Fruit fly (Drosophila melanogaster) whole organism, embryonic: ENCODE results near the gene stet.

Source experiments
- Abd-B ChIP-seq: fragments of 200-800 bp; sonication (Bioruptor generic); optimal IDR thresholded peaks from 2 replicates; lab custom pipeline; 2018; ENCODE audit warnings: missing biosample characterization, mild to moderate bottlenecking, missing genetic modification characterization, moderate library complexity
- CG11247 ChIP-seq: fragments of 200-800 bp; sonication (Bioruptor generic); IDR thresholded peaks from 2 replicates; pipeline ENCODE4 v1.3.6; 2022; ENCODE audit warnings: missing biosample characterization, missing genetic modification characterization
- CG11504 ChIP-seq: fragments of 200-800 bp; sonication (Bioruptor generic); optimal IDR thresholded peaks from 3 replicates; lab custom pipeline; 2019; ENCODE audit warnings: missing biosample characterization, mild to moderate bottlenecking, missing genetic modification characterization, moderate library complexity
- CG12236 ChIP-seq: fragments of 200-800 bp; sonication (Bioruptor generic); optimal IDR thresholded peaks from 2 replicates; lab custom pipeline; 2016; ENCODE audit warnings: missing biosample characterization, missing genetic modification characterization
- CG13775 ChIP-seq: fragments of 200-800 bp; sonication (Bioruptor generic); optimal IDR thresholded peaks from 3 replicates; lab custom pipeline; 2017; ENCODE audit warnings: missing biosample characterization, mild to moderate bottlenecking, missing genetic modification characterization
- CG14710 ChIP-seq: fragments of 200-800 bp; sonication (Bioruptor generic); optimal IDR thresholded peaks from 3 replicates; lab custom pipeline; 2019; ENCODE audit warnings: missing biosample characterization, mild to moderate bottlenecking, missing genetic modification characterization, moderate library complexity
- CG15269 ChIP-seq: fragments of 200-800 bp; sonication (Bioruptor generic); optimal IDR thresholded peaks from 2 replicates; lab custom pipeline; 2018; ENCODE audit warnings: missing biosample characterization, mild to moderate bottlenecking, missing genetic modification characterization, moderate library complexity
- CG16815 ChIP-seq: fragments of 200-800 bp; sonication (Bioruptor generic); optimal IDR thresholded peaks from 3 replicates; lab custom pipeline; 2017; ENCODE audit warnings: missing biosample characterization, mild to moderate bottlenecking, missing genetic modification characterization
- CG17568 ChIP-seq: fragments of 200-800 bp; sonication (Bioruptor generic); optimal IDR thresholded peaks from 2 replicates; lab custom pipeline; 2018; ENCODE audit warnings: missing biosample characterization, mild to moderate bottlenecking, missing genetic modification characterization, moderate library complexity
- CG17802 ChIP-seq: fragments of 200-800 bp; sonication (Bioruptor generic); optimal IDR thresholded peaks from 2 replicates; lab custom pipeline; 2018; ENCODE audit warnings: missing biosample characterization, mild to moderate bottlenecking, missing genetic modification characterization, moderate library complexity
- CG18476 ChIP-seq: fragments of 200-800 bp; sonication (Bioruptor generic); optimal IDR thresholded peaks from 2 replicates; lab custom pipeline; 2016; ENCODE audit warnings: missing biosample characterization, mild to moderate bottlenecking, missing genetic modification characterization
- CG2875 ChIP-seq: fragments of 200-800 bp; sonication (Bioruptor generic); optimal IDR thresholded peaks from 2 replicates; lab custom pipeline; 2017; ENCODE audit warnings: missing biosample characterization, mild to moderate bottlenecking, missing genetic modification characterization, missing genetic modification reagents
- CG30403 ChIP-seq: fragments of 200-800 bp; sonication (Bioruptor generic); optimal IDR thresholded peaks from 3 replicates; lab custom pipeline; 2016; ENCODE audit warnings: missing biosample characterization, missing genetic modification characterization
- CG31441 ChIP-seq: fragments of 200-800 bp; sonication (Bioruptor generic); IDR thresholded peaks from 2 replicates; pipeline ENCODE4 v1.3.6; 2022; ENCODE audit warnings: missing biosample characterization, missing genetic modification characterization
- CG33557 ChIP-seq: fragments of 200-800 bp; sonication (Bioruptor generic); optimal IDR thresholded peaks from 2 replicates; lab custom pipeline; 2019; ENCODE audit warnings: missing biosample characterization, mild to moderate bottlenecking, missing genetic modification characterization, moderate library complexity
- CG34422 ChIP-seq: fragments of 200-800 bp; sonication (Bioruptor generic); IDR thresholded peaks from 3 replicates; pipeline ENCODE4 v1.3.6; 2022; ENCODE audit warnings: missing biosample characterization, missing genetic modification characterization
- CG4328 ChIP-seq: fragments of 200-800 bp; sonication (Bioruptor generic); optimal IDR thresholded peaks from 3 replicates; lab custom pipeline; 2017; ENCODE audit warnings: missing biosample characterization, missing genetic modification reagents, missing genetic modification characterization
- CG6813 ChIP-seq: fragments of 200-800 bp; sonication (Bioruptor generic); optimal IDR thresholded peaks from 2 replicates; lab custom pipeline; 2017; ENCODE audit warnings: missing biosample characterization, missing genetic modification characterization, mild to moderate bottlenecking, moderate library complexity, missing genetic modification reagents
- CG7271 ChIP-seq: fragments of 200-800 bp; sonication (Bioruptor generic); optimal IDR thresholded peaks from 2 replicates; lab custom pipeline; 2018; ENCODE audit warnings: missing biosample characterization, mild to moderate bottlenecking, missing genetic modification characterization, moderate library complexity
- CG7786 ChIP-seq: fragments of 200-800 bp; sonication (Bioruptor generic); optimal IDR thresholded peaks from 2 replicates; lab custom pipeline; 2016; ENCODE audit warnings: missing biosample characterization, missing genetic modification characterization
- CG9817 ChIP-seq: fragments of 200-800 bp; sonication (Bioruptor generic); optimal IDR thresholded peaks from 2 replicates; lab custom pipeline; 2018; ENCODE audit warnings: missing biosample characterization, mild to moderate bottlenecking, missing genetic modification characterization, moderate library complexity
- Drgx ChIP-seq: fragments of 200-800 bp; sonication (Bioruptor generic); IDR thresholded peaks from 2 replicates; pipeline ENCODE4 v1.3.6; 2022; ENCODE audit warnings: missing biosample characterization, missing genetic modification characterization
- GATAe ChIP-seq: fragments of 200-800 bp; sonication (Bioruptor generic); conservative IDR thresholded peaks from 2 replicates; pipeline ENCODE4 v1.3.6; 2022; ENCODE audit warnings: missing biosample characterization, missing genetic modification characterization
- Gug ChIP-seq: fragments of 200-800 bp; sonication (Bioruptor generic); IDR thresholded peaks from 4 replicates; pipeline ENCODE4 v1.3.6; 2022; ENCODE audit warnings: missing biosample characterization, missing genetic modification characterization
- Jarid2 ChIP-seq: fragments of 200-800 bp; sonication (Bioruptor generic); optimal IDR thresholded peaks from 3 replicates; lab custom pipeline; 2017; ENCODE audit warnings: mild to moderate bottlenecking, missing biosample characterization, missing genetic modification reagents, missing genetic modification characterization
- Mes4 ChIP-seq: fragments of 200-800 bp; sonication (Bioruptor generic); optimal IDR thresholded peaks from 2 replicates; lab custom pipeline; 2016; ENCODE audit warnings: missing biosample characterization, missing genetic modification characterization
- NC2α ChIP-seq: fragments of 200-800 bp; sonication (Bioruptor generic); optimal IDR thresholded peaks from 2 replicates; lab custom pipeline; 2016; ENCODE audit warnings: missing biosample characterization, missing genetic modification characterization
- Neu2 ChIP-seq: fragments of 200-800 bp; sonication (Bioruptor generic); optimal IDR thresholded peaks from 3 replicates; lab custom pipeline; 2016; ENCODE audit warnings: missing biosample characterization, missing genetic modification characterization, borderline replicate concordance
- Optix ChIP-seq: fragments of 200-800 bp; sonication (Bioruptor generic); IDR thresholded peaks from 3 replicates; pipeline ENCODE4 v1.3.6; 2022; ENCODE audit warnings: missing biosample characterization, missing genetic modification characterization
- Sry-β ChIP-seq: fragments of 200-800 bp; sonication (Bioruptor generic); optimal IDR thresholded peaks from 2 replicates; lab custom pipeline; 2018; ENCODE audit warnings: missing biosample characterization, mild to moderate bottlenecking, missing genetic modification characterization, moderate library complexity
- Ssrp ChIP-seq: fragments of 200-800 bp; sonication (Bioruptor generic); optimal IDR thresholded peaks from 2 replicates; lab custom pipeline; 2018; ENCODE audit warnings: missing biosample characterization, mild to moderate bottlenecking, missing genetic modification characterization, moderate library complexity
- ab ChIP-seq: fragments of 200-800 bp; sonication (Bioruptor generic); optimal IDR thresholded peaks from 2 replicates; lab custom pipeline; 2016; ENCODE audit warnings: missing biosample characterization, missing genetic modification characterization
- ash1 ChIP-seq: fragments of 200-800 bp; sonication (Bioruptor generic); optimal IDR thresholded peaks from 2 replicates; lab custom pipeline; 2018; ENCODE audit warnings: missing biosample characterization, mild to moderate bottlenecking, missing genetic modification characterization
- chif ChIP-seq, 2 experiments: fragments of 200-800 bp; sonication (Bioruptor generic); optimal IDR thresholded peaks; 3 replicates each; lab custom pipeline; 2016; ENCODE audit warnings: missing biosample characterization in 2 of 2, missing genetic modification characterization in 2 of 2
- crp ChIP-seq, 2 experiments: fragments of 200-800 bp; sonication (Bioruptor generic); optimal IDR thresholded peaks; 2 replicates in 1 of 2; 3 replicates in 1 of 2; lab custom pipeline; 2017; ENCODE audit warnings: missing biosample characterization in 2 of 2, missing genetic modification characterization in 2 of 2, mild to moderate bottlenecking in 1 of 2, moderate library complexity in 1 of 2
- dati ChIP-seq: fragments of 200-800 bp; sonication (Bioruptor generic); IDR thresholded peaks from 2 replicates; pipeline ENCODE4 v1.3.6; 2022; ENCODE audit warnings: missing biosample characterization, missing genetic modification characterization
- dimm ChIP-seq: fragments of 200-800 bp; sonication (Bioruptor generic); IDR thresholded peaks from 2 replicates; pipeline ENCODE4 v1.3.6; 2022; ENCODE audit warnings: missing biosample characterization, missing genetic modification characterization
- ewg ChIP-seq: fragments of 200-800 bp; sonication (Bioruptor generic); optimal IDR thresholded peaks from 3 replicates; lab custom pipeline; 2017; ENCODE audit warnings: mild to moderate bottlenecking, missing biosample characterization, missing genetic modification reagents, missing genetic modification characterization
- fd3F ChIP-seq: fragments of 200-800 bp; sonication (Bioruptor generic); optimal IDR thresholded peaks from 2 replicates; lab custom pipeline; 2018; ENCODE audit warnings: missing biosample characterization, mild to moderate bottlenecking, missing genetic modification characterization, moderate library complexity
- fd96Cb ChIP-seq: fragments of 200-800 bp; sonication (Bioruptor generic); optimal IDR thresholded peaks from 2 replicates; lab custom pipeline; 2018; ENCODE audit warnings: missing biosample characterization, mild to moderate bottlenecking, missing genetic modification characterization, moderate library complexity
- ftz-f1 ChIP-seq: fragments of 200-800 bp; sonication (Bioruptor generic); optimal IDR thresholded peaks from 2 replicates; lab custom pipeline; 2016; ENCODE audit warnings: missing biosample characterization, missing genetic modification characterization
- gce ChIP-seq: fragments of 200-800 bp; sonication (Bioruptor generic); IDR thresholded peaks from 3 replicates; pipeline ENCODE4 v1.3.6; 2022; ENCODE audit warnings: missing biosample characterization, missing genetic modification characterization
- gcm2 ChIP-seq: fragments of 200-800 bp; sonication (Bioruptor generic); optimal IDR thresholded peaks from 2 replicates; lab custom pipeline; 2016; ENCODE audit warnings: missing biosample characterization, missing genetic modification characterization
- klu ChIP-seq: fragments of 200-800 bp; sonication (Bioruptor generic); IDR thresholded peaks from 2 replicates; pipeline ENCODE4 v1.3.6; 2022; ENCODE audit warnings: missing biosample characterization, missing genetic modification characterization
- pum ChIP-seq: fragments of 200-800 bp; sonication (Bioruptor generic); optimal IDR thresholded peaks from 2 replicates; lab custom pipeline; 2016; ENCODE audit warnings: missing biosample characterization, missing genetic modification characterization
- row ChIP-seq: fragments of 200-800 bp; sonication (Bioruptor generic); IDR thresholded peaks from 3 replicates; pipeline ENCODE4 v1.3.6; 2022; ENCODE audit warnings: missing biosample characterization, missing genetic modification characterization
- sens-2 ChIP-seq: fragments of 200-800 bp; sonication (Bioruptor generic); IDR thresholded peaks from 2 replicates; pipeline ENCODE4 v1.3.6; 2022; ENCODE audit warnings: missing biosample characterization, missing genetic modification characterization
- wor ChIP-seq: fragments of 200-800 bp; sonication (Bioruptor generic); IDR thresholded peaks from 2 replicates; pipeline ENCODE4 v1.3.6; 2022; ENCODE audit warnings: missing biosample characterization, missing genetic modification characterization

The stet gene

DNA sequence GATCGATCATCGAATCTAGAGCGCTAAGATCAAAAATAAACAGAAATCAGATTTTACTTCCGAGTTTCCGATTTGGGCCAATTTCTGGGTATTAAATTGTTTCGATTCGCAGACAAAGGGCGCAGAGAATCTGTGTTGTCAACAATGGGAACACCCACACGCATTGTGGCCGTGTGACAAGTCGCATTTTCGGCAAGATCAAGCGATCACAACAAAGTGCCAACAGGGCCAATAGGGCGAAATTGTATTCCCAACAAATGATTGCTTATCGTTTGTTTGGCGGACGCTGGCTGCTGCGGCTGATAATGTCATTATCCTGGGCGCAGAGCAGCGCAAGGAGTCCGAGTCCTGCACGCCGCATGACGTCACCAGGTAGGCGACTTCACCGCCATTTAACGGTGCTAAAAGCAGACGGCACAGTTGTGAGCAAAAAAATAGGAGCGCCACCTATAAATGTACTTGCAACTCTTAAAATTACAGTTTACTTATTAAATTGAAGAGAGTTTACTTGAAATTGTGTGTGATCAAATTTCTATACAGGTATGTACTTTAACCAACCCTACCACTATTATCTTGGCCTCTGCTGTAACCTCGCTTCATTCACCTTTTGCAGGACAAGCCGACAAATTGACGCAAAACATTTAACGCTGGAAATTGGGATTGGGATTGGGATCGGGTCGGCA lies 10.2 kb downstream of the stet start (continued):
- TF ChIP-seq CG31441 (GFP tag; lab: Robert Waterston, UW) (peak; percentile 67), CG12236 (peak; percentile 60), Ssrp (peak; percentile 67), CG11247 (GFP tag; lab: Robert Waterston, UW) (peak; percentile 56; the same call in 1 of the 2 replicates), pum (peak; percentile 69), CG30403 (peak; percentile 50), CG7786 (peak; percentile 61), Abd-B (GFP tag; lab: Kevin White, UChicago) (peak; percentile 55), sens-2 (GFP tag; lab: Robert Waterston, UW) (peak; percentile 57; the same call in 1 of the 2 replicates), Mes4 (peak; percentile 63), CG2875 (GFP tag; lab: Kevin White, UChicago) (peak; percentile 28), Gug (GFP tag; lab: Robert Waterston, UW) (peak; percentile 40; the same call in 2 of the 4 replicates), ftz-f1 (GFP tag; lab: Kevin White, UChicago) (no peak), CG17802 (tag; lab: Kevin White, UChicago) (peak; percentile 9), row (GFP tag; lab: Robert Waterston, UW) (peak; percentile 75), Neu2 (GFP tag; lab: Kevin White, UChicago) (no peak), crp (GFP tag; optimal IDR thresholded peaks at IDR 0.05; lab: Kevin White, UChicago) (no peak), Optix (peak; percentile 63; the same call in 1 of the 3 replicates), chif (GFP tag; optimal IDR thresholded peaks at IDR 0.05; lab: Kevin White, UChicago) (peak; percentile 54 to 88), CG33557 (GFP tag; lab: Kevin White, UChicago) (peak; percentile 70), gcm2 (no peak), CG13775 (GFP tag; lab: Kevin White, UChicago) (peak; percentile 79), gce (GFP tag; lab: Robert Waterston, UW) (peak; percentile 57; the same call in 1 of the 3 replicates), dati (GFP tag; lab: Robert Waterston, UW) (peak; percentile 51), CG9817 (tag; lab: Kevin White, UChicago) (no peak), CG15269 (peak; percentile 25), Jarid2 (GFP tag; lab: Kevin White, UChicago) (no peak), CG18476 (GFP tag; lab: Kevin White, UChicago) (peak; percentile 35), NC2α (GFP tag; lab: Kevin White, UChicago) (peak; percentile 21), CG6813 (GFP tag; lab: Kevin White, UChicago) (peak; percentile 45), GATAe (GFP tag; lab: Robert Waterston, UW) (no peak), CG11504 (tag; lab: Kevin White, UChicago) (peak; percentile 51), fd96Cb (peak; percentile 41), CG34422 (GFP tag; lab: Robert Waterston, UW) (peak; percentile 82), CG16815 (GFP tag; lab: Kevin White, UChicago) (peak; percentile 82), ash1 (no peak), CG17568 (GFP tag; lab: Kevin White, UChicago) (peak; percentile 23), klu (peak; percentile 26; the same call in 1 of the 2 replicates), ab (GFP tag; lab: Kevin White, UChicago) (peak; percentile 14), wor (GFP tag; lab: Robert Waterston, UW) (peak; percentile 30; the same call in 1 of the 2 replicates), CG7271 (tag; lab: Kevin White, UChicago) (peak; percentile 98), CG4328 (GFP tag; lab: Kevin White, UChicago) (no peak), fd3F (GFP tag; lab: Kevin White, UChicago) (no peak), ewg (peak; percentile 23), Sry-β (GFP tag; lab: Kevin White, UChicago) (no peak), CG14710 (peak; percentile 64), dimm (GFP tag; lab: Robert Waterston, UW) (no peak), Drgx (peak; percentile 42; the same call in 1 of the 2 replicates)
